Worm (Caenorhabditis elegans): ENCODE data around the gene Y113G7A.16.

DNA sequence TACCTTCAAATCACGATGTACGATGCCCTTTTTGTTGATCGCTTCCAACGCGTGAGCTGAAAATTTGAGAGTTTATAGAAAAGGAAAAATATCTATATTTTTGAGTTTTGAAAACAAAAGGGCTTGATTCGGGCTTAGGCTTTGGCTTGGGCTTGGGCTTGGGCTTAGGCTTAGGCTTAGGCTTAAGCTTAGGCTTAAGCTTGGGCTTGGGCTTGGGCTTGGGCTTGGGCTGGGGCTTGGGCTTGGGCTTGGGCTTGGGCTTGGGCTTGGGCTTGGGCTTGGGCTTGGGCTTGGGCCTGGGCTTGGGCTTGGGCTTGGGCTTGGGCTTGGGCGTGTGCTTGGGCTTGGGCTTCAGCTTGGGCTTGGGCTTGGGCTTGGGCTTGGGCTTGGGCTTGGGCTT is 35.2 kb upstream of the Y113G7A.16 start:
- TF ChIP-seq nhr-47 (tag; optimal IDR thresholded peaks at IDR 0.05): no peak
- TF ChIP-seq lin-13 (GFP tag; optimal IDR thresholded peaks at IDR 0.05): no peak
- no peak for TF ChIP-seq elt-2 (tag; optimal IDR thresholded peaks at IDR 0.05)
- TF ChIP-seq ceh-90 (tag; optimal IDR thresholded peaks at IDR 0.05): no peak
- TF ChIP-seq pqm-1 (tag; optimal IDR thresholded peaks at IDR 0.05): no peak
- TF ChIP-seq skn-1 (tag; optimal IDR thresholded peaks at IDR 0.05): no peak

Data from whole organism, L1 larva.